Worm (Caenorhabditis elegans) whole organism, L4 larva: ENCODE results near the gene bbs-8.

Experiments
- F37D6.2 ChIP-seq: sonication (generic microtip); optimal IDR thresholded peaks from 2 replicates; lab custom pipeline; 2016; ENCODE audit warnings: mild to moderate bottlenecking, missing genetic modification characterization, missing compliant biosample characterization
- F49E8.2 ChIP-seq: sonication (generic microtip); optimal IDR thresholded peaks from 2 replicates; lab custom pipeline; 2016; ENCODE audit warnings: missing compliant biosample characterization, mild to moderate bottlenecking, missing genetic modification characterization, borderline replicate concordance
- T20F7.1 ChIP-seq: fragments of 200-800 bp; sonication (Bioruptor generic); optimal IDR thresholded peaks from 2 replicates; lab custom pipeline; 2018; ENCODE audit warnings: mild to moderate bottlenecking, missing genetic modification characterization, missing compliant biosample characterization
- T26A8.4 ChIP-seq: fragments of 200-800 bp; sonication (Bioruptor generic); IDR thresholded peaks from 2 replicates; pipeline ENCODE4 v1.3.6; 2022; ENCODE audit warnings: missing genetic modification characterization, missing compliant biosample characterization
- Y48G9A.11 ChIP-seq: fragments of 200-800 bp; sonication (Bioruptor generic); IDR thresholded peaks from 2 replicates; pipeline ENCODE4 v1.3.6; 2022; ENCODE audit warnings: missing genetic modification reagents, missing genetic modification characterization, missing compliant biosample characterization
- Y75B8A.6 ChIP-seq: fragments of 200-800 bp; sonication (Bioruptor generic); IDR thresholded peaks from 2 replicates; pipeline ENCODE4 v1.3.6; 2022; ENCODE audit warnings: missing genetic modification reagents, missing genetic modification characterization, missing compliant biosample characterization
- ZK546.5 ChIP-seq, 2 experiments: sonication (generic microtip); optimal IDR thresholded peaks; 2 replicates each; lab custom pipeline; 2017; ENCODE audit warnings: missing biosample characterization in 2 of 2, missing genetic modification characterization in 2 of 2
- attf-4 ChIP-seq: sonication (generic microtip); optimal IDR thresholded peaks from 3 replicates; lab custom pipeline; 2017; ENCODE audit warnings: missing biosample characterization, missing genetic modification characterization
- ceh-20 ChIP-seq: fragments of 200-800 bp; sonication (Bioruptor generic); IDR thresholded peaks from 2 replicates; pipeline ENCODE4 v1.3.6; 2022; ENCODE audit warnings: missing genetic modification reagents, missing genetic modification characterization, missing compliant biosample characterization
- ceh-62 ChIP-seq: sonication (generic microtip); optimal IDR thresholded peaks from 2 replicates; lab custom pipeline; 2017; ENCODE audit warnings: missing biosample characterization, missing genetic modification characterization
- daf-12 ChIP-seq: fragments of 150-350 bp; optimal IDR thresholded peaks from 2 replicates; lab custom pipeline; 2014; ENCODE audit warnings: missing biosample characterization, missing genetic modification reagents, missing genetic modification characterization
- daf-16 ChIP-seq, 3 experiments: sonication (generic microtip); optimal IDR thresholded peaks; 2 replicates each; lab custom pipeline; 2016 to 2017; ENCODE audit warnings: missing genetic modification characterization in 3 of 3, missing genetic modification reagents in 3 of 3, mild to moderate bottlenecking in 2 of 3, missing compliant biosample characterization in 2 of 3, missing biosample characterization in 1 of 3, moderate library complexity in 1 of 3
- dmd-6 ChIP-seq: fragments of 200-800 bp; sonication (Bioruptor generic); IDR thresholded peaks from 2 replicates; pipeline ENCODE4 v1.3.6; 2022; ENCODE audit warnings: missing genetic modification reagents, missing genetic modification characterization, missing compliant biosample characterization
- dmd-9 ChIP-seq: fragments of 200-800 bp; sonication (Bioruptor generic); IDR thresholded peaks from 2 replicates; pipeline ENCODE4 v1.3.6; 2022; ENCODE audit warnings: missing genetic modification reagents, missing genetic modification characterization, missing compliant biosample characterization
- dpl-1 ChIP-seq: fragments of 150-350 bp; optimal IDR thresholded peaks from 2 replicates; lab custom pipeline; 2014; ENCODE audit warnings: missing biosample characterization, missing genetic modification reagents, missing genetic modification characterization
- duxl-1 ChIP-seq: sonication (generic microtip); optimal IDR thresholded peaks from 2 replicates; lab custom pipeline; 2016; ENCODE audit warnings: mild to moderate bottlenecking, missing genetic modification characterization, moderate library complexity, missing compliant biosample characterization; ENCODE audit not compliant: poor library complexity
- dve-1 ChIP-seq: sonication (generic microtip); optimal IDR thresholded peaks from 2 replicates; lab custom pipeline; 2017; ENCODE audit warnings: antibody characterized with exemption, mild to moderate bottlenecking, missing genetic modification characterization, missing compliant biosample characterization; ENCODE audit not compliant: insufficient read depth
- egl-43 ChIP-seq: fragments of 200-800 bp; sonication (Bioruptor generic); IDR thresholded peaks from 2 replicates; pipeline ENCODE4 v1.3.6; 2022; ENCODE audit warnings: missing genetic modification reagents, missing genetic modification characterization, missing compliant biosample characterization
- fkh-10 ChIP-seq: fragments of 150-350 bp; optimal IDR thresholded peaks from 2 replicates; lab custom pipeline; 2014; ENCODE audit warnings: missing biosample characterization, missing genetic modification reagents, missing genetic modification characterization
- fos-1 ChIP-seq: fragments of 150-350 bp; optimal IDR thresholded peaks from 2 replicates; lab custom pipeline; 2014; ENCODE audit warnings: missing biosample characterization, missing genetic modification characterization
- hif-1 ChIP-seq, 2 experiments: sonication (generic microtip); optimal IDR thresholded peaks; 2 replicates each; lab custom pipeline; 2016 to 2017; ENCODE audit warnings: missing compliant biosample characterization in 2 of 2, missing genetic modification characterization in 2 of 2, missing genetic modification reagents in 2 of 2, missing genotype in 2 of 2, mild to moderate bottlenecking in 1 of 2
- hlh-11 ChIP-seq: fragments of 200-800 bp; sonication (Bioruptor generic); optimal IDR thresholded peaks from 2 replicates; lab custom pipeline; 2018; ENCODE audit warnings: mild to moderate bottlenecking, missing genetic modification characterization, missing compliant biosample characterization
- hmg-1.1 ChIP-seq: fragments of 200-800 bp; sonication (Bioruptor generic); IDR thresholded peaks from 2 replicates; pipeline ENCODE4 v1.3.6; 2022; ENCODE audit warnings: missing genetic modification reagents, missing genetic modification characterization, missing compliant biosample characterization
- jun-1 ChIP-seq: fragments of 150-350 bp; optimal IDR thresholded peaks from 2 replicates; lab custom pipeline; 2014; ENCODE audit warnings: missing biosample characterization, missing genetic modification reagents, missing genetic modification characterization
- lim-7 ChIP-seq: fragments of 200-800 bp; sonication (Bioruptor generic); IDR thresholded peaks from 2 replicates; pipeline ENCODE4 v1.3.6; 2022; ENCODE audit warnings: missing genetic modification characterization, missing compliant biosample characterization
- lin-1 ChIP-seq: fragments of 200-800 bp; sonication (Bioruptor generic); IDR thresholded peaks from 2 replicates; pipeline ENCODE4 v1.3.6; 2022; ENCODE audit warnings: missing genetic modification reagents, missing genetic modification characterization, missing compliant biosample characterization
- lsy-2 ChIP-seq, 2 experiments: fragments of 150-350 bp in 1 of 2; sonication (generic microtip) in 1 of 2; optimal IDR thresholded peaks; 2 replicates each; lab custom pipeline; 2014 to 2017; ENCODE audit warnings: missing biosample characterization in 2 of 2, missing genetic modification characterization in 2 of 2
- madf-9 ChIP-seq: fragments of 200-800 bp; sonication (Bioruptor generic); conservative IDR thresholded peaks from 2 replicates; pipeline ENCODE4 v1.3.6; 2022; ENCODE audit warnings: missing genetic modification reagents, missing genetic modification characterization, missing compliant biosample characterization
- mdl-1 ChIP-seq, 2 experiments: fragments of 150-350 bp in 1 of 2; sonication (generic microtip) in 1 of 2; optimal IDR thresholded peaks; 2 replicates each; lab custom pipeline; 2014 to 2017; ENCODE audit warnings: missing biosample characterization in 2 of 2, missing genetic modification characterization in 2 of 2
- mdt-29 ChIP-seq: fragments of 200-800 bp; sonication (Bioruptor generic); IDR thresholded peaks from 2 replicates; pipeline ENCODE4 v1.3.6; 2022; ENCODE audit warnings: missing genetic modification reagents, missing genetic modification characterization, missing compliant biosample characterization
- mes-2 ChIP-seq: sonication (generic microtip); optimal IDR thresholded peaks from 2 replicates; lab custom pipeline; 2016; ENCODE audit warnings: missing genotype, mild to moderate bottlenecking, missing genetic modification characterization, missing compliant biosample characterization; ENCODE audit not compliant: poor library complexity, severe bottlenecking
- mxl-2 ChIP-seq: fragments of 200-800 bp; sonication (Bioruptor generic); conservative IDR thresholded peaks from 2 replicates; pipeline ENCODE4 v1.3.6; 2022; ENCODE audit warnings: missing genetic modification reagents, missing genetic modification characterization, missing compliant biosample characterization
- nhr-10 ChIP-seq: fragments of 150-350 bp; optimal IDR thresholded peaks from 2 replicates; lab custom pipeline; 2014; ENCODE audit warnings: missing biosample characterization, missing genetic modification characterization
- nhr-11 ChIP-seq: fragments of 150-350 bp; optimal IDR thresholded peaks from 2 replicates; lab custom pipeline; 2014; ENCODE audit warnings: missing biosample characterization, missing genetic modification characterization
- nhr-111 ChIP-seq: fragments of 200-800 bp; sonication (Bioruptor generic); optimal IDR thresholded peaks from 2 replicates; lab custom pipeline; 2018; ENCODE audit warnings: mild to moderate bottlenecking, missing genetic modification characterization, missing compliant biosample characterization
- nhr-28 ChIP-seq: fragments of 150-350 bp; optimal IDR thresholded peaks from 2 replicates; lab custom pipeline; 2014; ENCODE audit warnings: missing biosample characterization, missing genetic modification characterization
- nhr-6 ChIP-seq: fragments of 150-350 bp; optimal IDR thresholded peaks from 2 replicates; lab custom pipeline; 2014; ENCODE audit warnings: missing biosample characterization, missing genetic modification characterization
- nhr-76 ChIP-seq: fragments of 150-350 bp; optimal IDR thresholded peaks from 2 replicates; lab custom pipeline; 2014; ENCODE audit warnings: missing biosample characterization, missing genetic modification characterization
- nhr-77 ChIP-seq: fragments of 150-350 bp; optimal IDR thresholded peaks from 2 replicates; lab custom pipeline; 2014; ENCODE audit warnings: missing biosample characterization, missing genetic modification characterization
- pha-4 ChIP-seq, 2 experiments: fragments of 150-350 bp in 1 of 2; fragments of 200-800 bp in 1 of 2; sonication (Bioruptor generic) in 1 of 2; IDR thresholded peaks in 1 of 2; optimal IDR thresholded peaks in 1 of 2; 2 replicates each; pipeline versions ENCODE4 v1.3.6 to Lab custom; 2014 to 2022; ENCODE audit warnings: missing genetic modification characterization in 2 of 2, missing genetic modification reagents in 2 of 2, missing biosample characterization in 1 of 2, missing compliant biosample characterization in 1 of 2
- rbr-2 ChIP-seq: sonication (generic microtip); optimal IDR thresholded peaks from 2 replicates; lab custom pipeline; 2016; ENCODE audit warnings: missing genotype, missing genetic modification characterization, missing compliant biosample characterization
- snpc-1.2 ChIP-seq: fragments of 200-800 bp; sonication (Bioruptor generic); IDR thresholded peaks from 2 replicates; pipeline ENCODE4 v1.3.6; 2022; ENCODE audit warnings: missing genetic modification reagents, missing genetic modification characterization, missing compliant biosample characterization
- spr-1 ChIP-seq: sonication (generic microtip); optimal IDR thresholded peaks from 2 replicates; lab custom pipeline; 2016; ENCODE audit warnings: mild to moderate bottlenecking, missing genetic modification characterization, missing compliant biosample characterization
- tag-97 ChIP-seq: fragments of 200-800 bp; sonication (Bioruptor generic); IDR thresholded peaks from 2 replicates; pipeline ENCODE4 v1.3.6; 2022; ENCODE audit warnings: missing genetic modification characterization, missing compliant biosample characterization
- unc-130 ChIP-seq: sonication (generic microtip); optimal IDR thresholded peaks from 2 replicates; lab custom pipeline; 2016; ENCODE audit warnings: missing genetic modification reagents, missing genetic modification characterization, missing compliant biosample characterization
- unc-39 ChIP-seq: sonication (generic microtip); optimal IDR thresholded peaks from 2 replicates; lab custom pipeline; 2017; ENCODE audit warnings: missing biosample characterization, missing genetic modification characterization
- zfp-2 ChIP-seq: sonication (generic microtip); optimal IDR thresholded peaks from 2 replicates; lab custom pipeline; 2016; ENCODE audit warnings: mild to moderate bottlenecking, missing genetic modification characterization, missing compliant biosample characterization
- ztf-7 ChIP-seq: fragments of 150-350 bp; optimal IDR thresholded peaks from 2 replicates; lab custom pipeline; 2014; ENCODE audit warnings: missing biosample characterization, missing genetic modification characterization

Gene bbs-8

DNA sequence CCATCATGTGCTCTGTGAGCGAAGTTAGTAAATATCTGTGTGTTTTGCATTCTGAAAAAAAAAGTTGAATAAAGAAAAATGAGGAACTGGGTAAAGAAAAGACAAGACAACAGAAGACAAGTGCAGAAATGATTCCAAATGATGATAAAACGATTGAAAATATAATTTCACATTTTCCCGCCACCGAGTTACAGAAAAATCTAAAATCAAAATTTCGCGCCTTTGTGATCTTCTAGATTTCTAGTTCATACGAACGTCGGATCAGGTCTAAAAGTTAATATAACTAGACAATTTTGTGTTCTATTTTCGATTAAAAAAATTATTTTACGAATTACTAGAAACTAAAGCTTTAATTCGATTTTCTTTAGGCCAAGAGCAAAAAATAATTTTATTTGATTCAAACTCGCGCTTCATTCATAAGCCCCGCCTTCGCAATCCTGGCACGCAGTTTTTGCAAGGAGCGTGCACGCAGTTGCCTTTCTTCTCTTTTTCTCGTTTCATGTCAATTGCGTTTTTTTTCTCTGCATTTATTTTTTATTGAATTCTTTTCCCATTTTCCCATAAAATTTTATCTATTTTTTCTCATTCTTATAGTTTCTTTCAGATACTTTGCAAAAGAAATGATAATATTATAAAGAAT is 20.1 kb upstream of the bbs-8 start, which contains the start of the genes spn-4 and spe-39:
spn-4 (minus strand) TSS at position 51 of the 640 bp plus-strand sequence.
spe-39 (plus strand) TSS at position 599 of the 640 bp plus-strand sequence.
- TF ChIP-seq mdt-29 (GFP tag; lab: Robert Waterston, UW) (no peak), nhr-28 (peak; percentile 1), lin-1 (GFP tag; lab: Robert Waterston, UW) (peak; percentile 43; the same call in 1 of the 2 replicates), mdl-1 (tag; optimal IDR thresholded peaks at IDR 0.05; lab: Kevin White, UChicago) (peak in 1 of 2 experiments; percentile 16), daf-12 (tag; lab: Kevin White, UChicago) (no peak), rbr-2 (tag; lab: Kevin White, UChicago) (peak; percentile 40), dmd-6 (peak; percentile 53; the same call in 1 of the 2 replicates), dpl-1 (GFP tag; lab: Kevin White, UChicago) (peak; percentile 94), nhr-111 (no peak), ceh-62 (tag; lab: Kevin White, UChicago) (no peak), jun-1 (tag; lab: Kevin White, UChicago) (no peak), F37D6.2 (tag; lab: Kevin White, UChicago) (peak; percentile 2), nhr-10 (no peak), mes-2 (peak; percentile 93), duxl-1 (peak; percentile 57), snpc-1.2 (GFP tag; lab: Robert Waterston, UW) (0 out of 2 replicates have a peak, but pooled peaks have one; percentile 51), egl-43 (GFP tag; lab: Robert Waterston, UW) (no peak), madf-9 (GFP tag; lab: Robert Waterston, UW) (0 out of 2 replicates have a peak, but pooled peaks have one; percentile 21), hif-1 (tag; optimal IDR thresholded peaks at IDR 0.05; lab: Kevin White, UChicago) (peak in 1 of 2 experiments; percentile 32), nhr-76 (no peak), hlh-11 (tag; lab: Kevin White, UChicago) (peak; percentile 39), nhr-11 (tag; lab: Kevin White, UChicago) (no peak), unc-130 (GFP tag; lab: Kevin White, UChicago) (peak; percentile 33), Y75B8A.6 (GFP tag; lab: Robert Waterston, UW) (no peak), mxl-2 (GFP tag; lab: Robert Waterston, UW) (no peak), daf-16 (GFP tag; optimal IDR thresholded peaks at IDR 0.05; lab: Kevin White, UChicago) (peak in 1 of 2 experiments; percentile 17), daf-16 (tag; optimal IDR thresholded peaks at IDR 0.05; lab: Kevin White, UChicago) (no peak), spr-1 (tag; lab: Kevin White, UChicago) (peak; percentile 36), dve-1 (tag; lab: Kevin White, UChicago) (no peak), dmd-9 (GFP tag; lab: Robert Waterston, UW) (0 out of 2 replicates have a peak, but pooled peaks have one; percentile 6), fkh-10 (GFP tag; lab: Kevin White, UChicago) (peak; percentile 22), lim-7 (no peak), ceh-20 (GFP tag; lab: Robert Waterston, UW) (peak; percentile 47; the same call in 1 of the 2 replicates), nhr-6 (tag; lab: Kevin White, UChicago) (peak; percentile 76), F49E8.2 (peak; percentile 13), ztf-7 (tag; lab: Kevin White, UChicago) (no peak), ZK546.5 (tag; optimal IDR thresholded peaks at IDR 0.05; lab: Kevin White, UChicago) (no peak), lsy-2 (tag; optimal IDR thresholded peaks at IDR 0.05; lab: Kevin White, UChicago) (peak in 1 of 2 experiments; percentile 77), zfp-2 (tag; lab: Kevin White, UChicago) (no peak), T26A8.4 (peak; percentile 57), pha-4 (GFP tag; IDR thresholded peaks at IDR 0.05; lab: Robert Waterston, UW) (peak; percentile 58; the same call in 1 of the 2 replicates), pha-4 (tag; optimal IDR thresholded peaks at IDR 0.05; lab: Kevin White, UChicago) (peak; percentile 31), fos-1 (no peak), attf-4 (tag; lab: Kevin White, UChicago) (no peak), nhr-77 (tag; lab: Kevin White, UChicago) (peak; percentile 26), unc-39 (tag; lab: Kevin White, UChicago) (no peak), Y48G9A.11 (GFP tag; lab: Robert Waterston, UW) (no peak), hmg-1.1 (GFP tag; lab: Robert Waterston, UW) (peak; percentile 70; the same call in 1 of the 2 replicates), tag-97 (GFP tag; lab: Robert Waterston, UW) (no peak), T20F7.1 (GFP tag; lab: Kevin White, UChicago) (peak; percentile 13)
